Worm (Caenorhabditis elegans): ENCODE data around the gene F44A2.5.

F44A2.5 gene

ce11 chrV:9271835-9272234 lies 25.6 kb upstream of the F44A2.5 start:
- TF ChIP-seq nhr-42 (GFP tag; IDR thresholded peaks at IDR 0.05) (no peak), lsy-2 (tag; optimal IDR thresholded peaks at IDR 0.05) (no peak), spr-1 (tag; optimal IDR thresholded peaks at IDR 0.05) (no peak), unc-62 (GFP tag; optimal IDR thresholded peaks at IDR 0.05 in 1 of 2) (peak in 1 of 2 experiments; percentile 84), unc-62 (tag; optimal IDR thresholded peaks at IDR 0.05) (no peak), T20F7.1 (GFP tag; optimal IDR thresholded peaks at IDR 0.05) (no peak), Y75B8A.6 (GFP tag; IDR thresholded peaks at IDR 0.05) (no peak)

DNA sequence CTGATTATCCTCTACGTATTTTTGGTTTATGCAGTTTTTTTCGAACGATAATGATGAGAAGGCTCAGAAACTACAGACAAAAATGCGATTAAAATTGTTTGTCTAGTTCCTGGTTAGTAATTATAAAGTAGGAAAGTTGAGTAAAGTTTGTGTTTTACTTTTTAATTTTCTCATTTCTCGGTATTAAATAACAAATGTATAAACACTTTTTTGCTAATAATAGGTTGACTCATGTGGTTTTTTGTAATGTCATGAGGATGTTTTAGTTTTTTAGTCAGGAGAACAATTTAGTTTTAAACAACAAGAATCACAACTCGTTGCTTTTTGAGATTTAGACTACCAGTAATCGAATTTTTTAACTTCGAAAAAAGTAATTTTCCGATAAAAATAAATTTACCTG lies 24.8 kb upstream of the F44A2.5 start:
- TF ChIP-seq unc-39 (tag; optimal IDR thresholded peaks at IDR 0.05) = no peak
- no peak for TF ChIP-seq snpc-4 (tag; optimal IDR thresholded peaks at IDR 0.05)
- TF ChIP-seq fos-1 (tag; optimal IDR thresholded peaks at IDR 0.05) = no peak
- no peak for TF ChIP-seq lim-7 (GFP tag; IDR thresholded peaks at IDR 0.05)

DNA sequence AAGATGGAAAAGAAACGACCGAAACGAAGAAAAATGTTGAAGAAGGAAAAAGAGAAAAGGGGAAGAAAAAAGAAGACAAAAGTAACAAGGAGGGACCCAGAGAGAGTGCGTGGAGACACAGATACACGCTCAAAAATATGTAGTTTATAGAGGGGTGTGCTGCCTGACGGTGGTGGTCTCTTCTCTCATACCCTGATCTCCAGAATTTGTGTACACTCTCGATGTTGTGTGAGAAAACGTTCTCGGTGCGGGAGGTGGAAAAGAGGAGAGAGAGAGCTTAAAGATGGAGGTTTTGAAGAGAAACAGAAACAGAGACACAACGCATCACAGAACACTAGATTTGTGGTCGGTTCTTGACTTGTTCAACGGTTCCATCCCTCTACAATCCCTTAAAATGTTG lies 23.8 kb upstream of the F44A2.5 start:
- no peak for TF ChIP-seq nhr-6 (tag; optimal IDR thresholded peaks at IDR 0.05)
- no peak for TF ChIP-seq jun-1 (tag; optimal IDR thresholded peaks at IDR 0.05)
- TF ChIP-seq F10B5.3 (tag; optimal IDR thresholded peaks at IDR 0.05) = no peak
- TF ChIP-seq lir-3 (tag; optimal IDR thresholded peaks at IDR 0.05) = no peak
- peak; percentile 30 for TF ChIP-seq nhr-77 (tag; optimal IDR thresholded peaks at IDR 0.05)
- TF ChIP-seq egl-27 (tag; optimal IDR thresholded peaks at IDR 0.05) = no peak
- no peak for TF ChIP-seq nhr-42 (GFP tag; IDR thresholded peaks at IDR 0.05)
- peak; percentile 87 for TF ChIP-seq hlh-11 (tag; optimal IDR thresholded peaks at IDR 0.05)
- TF ChIP-seq unc-62 (GFP tag; optimal IDR thresholded peaks at IDR 0.05 in 1 of 2) = peak in 1 of 2 experiments; percentile 88
- TF ChIP-seq unc-62 (tag; optimal IDR thresholded peaks at IDR 0.05) = no peak
- no peak for TF ChIP-seq ztf-7 (tag; optimal IDR thresholded peaks at IDR 0.05)
- no peak for TF ChIP-seq php-3 (GFP tag; IDR thresholded peaks at IDR 0.05)
- TF ChIP-seq ces-1 (GFP tag; optimal IDR thresholded peaks at IDR 0.05) = peak; percentile 39
- TF ChIP-seq egl-43 (GFP tag; IDR thresholded peaks at IDR 0.05) = no peak
- no peak for TF ChIP-seq R02D3.7 (tag; optimal IDR thresholded peaks at IDR 0.05)
- no peak for TF ChIP-seq snpc-1.2 (GFP tag; IDR thresholded peaks at IDR 0.05)
- TF ChIP-seq attf-4 (tag; optimal IDR thresholded peaks at IDR 0.05) = no peak
- TF ChIP-seq nhr-48 (tag; optimal IDR thresholded peaks at IDR 0.05) = no peak
- TF ChIP-seq mdt-29 (GFP tag; IDR thresholded peaks at IDR 0.05) = no peak
- peak; percentile 62 for TF ChIP-seq fkh-10 (GFP tag; optimal IDR thresholded peaks at IDR 0.05)
- TF ChIP-seq nhr-102 (tag; optimal IDR thresholded peaks at IDR 0.05) = no peak
- TF ChIP-seq mdl-1 (tag; optimal IDR thresholded peaks at IDR 0.05) = peak; percentile 79 to 83
- no peak for TF ChIP-seq vab-7 (GFP tag; IDR thresholded peaks at IDR 0.05)
- TF ChIP-seq mep-1 (tag; optimal IDR thresholded peaks at IDR 0.05) = peak; percentile 74
- TF ChIP-seq fos-1 (tag; optimal IDR thresholded peaks at IDR 0.05) = no peak
- no peak; the same call in 1 of the 2 replicates for TF ChIP-seq arid-1 (GFP tag; conservative IDR thresholded peaks at IDR 0.05)
- TF ChIP-seq duxl-1 (tag; optimal IDR thresholded peaks at IDR 0.05; ENCODE audit: poor library complexity) = no peak
- no peak for TF ChIP-seq ceh-44 (GFP tag; IDR thresholded peaks at IDR 0.05)
- peak; percentile 81 for TF ChIP-seq ctbp-1 (GFP tag; IDR thresholded peaks at IDR 0.05)
- no peak for TF ChIP-seq lin-13 (GFP tag; optimal IDR thresholded peaks at IDR 0.05)
- no peak for TF ChIP-seq nhr-41 (GFP tag; IDR thresholded peaks at IDR 0.05)
- peak; percentile 46 for TF ChIP-seq mes-2 (tag; optimal IDR thresholded peaks at IDR 0.05; ENCODE audit: poor library complexity, severe bottlenecking)
- TF ChIP-seq pha-4 (GFP tag; IDR thresholded peaks at IDR 0.05) = no peak
- no peak for TF ChIP-seq pha-4 (tag; optimal IDR thresholded peaks at IDR 0.05)
- TF ChIP-seq ceh-32 (tag; optimal IDR thresholded peaks at IDR 0.05; ENCODE audit: poor library complexity) = no peak
- no peak for TF ChIP-seq snpc-4 (tag; optimal IDR thresholded peaks at IDR 0.05)
- TF ChIP-seq hmg-1.1 (GFP tag; IDR thresholded peaks at IDR 0.05) = peak; percentile 79
- TF ChIP-seq saeg-2 (GFP tag; IDR thresholded peaks at IDR 0.05) = no peak
- no peak for TF ChIP-seq zfp-3 (GFP tag; conservative IDR thresholded peaks at IDR 0.05)
- no peak for TF ChIP-seq spr-3 (GFP tag; optimal IDR thresholded peaks at IDR 0.05)
- TF ChIP-seq F26F4.8 (GFP tag; conservative IDR thresholded peaks at IDR 0.05) = no peak
- peak; percentile 66 for TF ChIP-seq mxl-3 (GFP tag; optimal IDR thresholded peaks at IDR 0.05)

Data from whole organism, L4 larva.